Fruit fly (Drosophila melanogaster): ENCODE results near the gene tkv.

The tkv gene

DNA sequence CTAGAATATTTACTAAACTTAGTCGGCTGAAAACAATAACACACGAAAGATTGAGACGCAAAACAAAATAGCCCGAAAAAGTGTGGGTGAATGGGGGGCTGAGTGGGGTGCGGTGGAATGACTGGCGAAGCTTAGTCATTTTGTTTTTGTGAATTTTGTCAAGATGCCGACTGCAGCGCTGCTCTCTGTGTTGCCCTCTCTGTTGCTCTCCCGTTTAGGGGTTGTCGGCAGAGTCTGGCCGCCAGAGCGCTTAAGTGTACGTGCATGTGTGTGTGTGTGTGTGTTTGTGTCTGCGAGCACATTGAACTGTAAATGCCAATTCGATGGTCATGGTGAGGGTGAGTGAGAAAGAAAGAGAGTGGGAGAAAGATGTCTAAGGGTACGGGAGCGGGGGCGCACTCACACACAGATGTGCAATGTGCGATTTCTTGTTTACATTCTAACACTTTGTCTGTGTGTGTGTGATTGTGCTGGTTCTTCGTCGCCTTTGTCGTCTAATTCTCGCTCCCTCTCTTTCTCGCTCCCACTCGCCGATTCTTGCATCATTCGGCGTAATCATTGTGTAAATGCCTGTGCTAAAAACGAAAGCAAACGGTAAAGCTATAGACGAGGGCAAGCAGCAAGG is 35.3 kb upstream of the tkv start (continued):
- TF ChIP-seq cg (GFP tag; optimal IDR thresholded peaks at IDR 0.05) = peak; percentile 90
- TF ChIP-seq bcd (GFP tag; optimal IDR thresholded peaks at IDR 0.05) = peak; percentile 9
- no peak for TF ChIP-seq CG14710 (tag; optimal IDR thresholded peaks at IDR 0.05)
- TF ChIP-seq prd (optimal IDR thresholded peaks at IDR 0.05) = no peak
- TF ChIP-seq prd (GFP tag; IDR thresholded peaks at IDR 0.05) = no peak; the same call in 2 of the 3 replicates
- TF ChIP-seq Aef1 (GFP tag; IDR thresholded peaks at IDR 0.05) = peak; percentile 12; the same call in 1 of the 3 replicates
- no peak for TF ChIP-seq Awh (GFP tag; IDR thresholded peaks at IDR 0.05)
- no peak for TF ChIP-seq CoRest (tag; optimal IDR thresholded peaks at IDR 0.05)
- TF ChIP-seq CG12104 (GFP tag; optimal IDR thresholded peaks at IDR 0.05) = no peak
- TF ChIP-seq CG3847 (GFP tag; IDR thresholded peaks at IDR 0.05) = no peak
- TF ChIP-seq Dref (GFP tag; IDR thresholded peaks at IDR 0.05) = no peak
- no peak for TF ChIP-seq pnt (GFP tag; optimal IDR thresholded peaks at IDR 0.05)
- peak; percentile 71 for TF ChIP-seq kay (GFP tag; optimal IDR thresholded peaks at IDR 0.05)
- TF ChIP-seq dysf (GFP tag; IDR thresholded peaks at IDR 0.05) = no peak
- no peak for TF ChIP-seq fd64A (GFP tag; optimal IDR thresholded peaks at IDR 0.05)
- TF ChIP-seq CG15073 (GFP tag; optimal IDR thresholded peaks at IDR 0.05) = no peak
- no peak for TF ChIP-seq CG13123 (GFP tag; optimal IDR thresholded peaks at IDR 0.05)
- no peak for TF ChIP-seq CG7987 (GFP tag; optimal IDR thresholded peaks at IDR 0.05)
- no peak for TF ChIP-seq CG7839 (tag; optimal IDR thresholded peaks at IDR 0.05)
- no peak for TF ChIP-seq E2f1 (GFP tag; IDR thresholded peaks at IDR 0.05)
- TF ChIP-seq Hsf (GFP tag; optimal IDR thresholded peaks at IDR 0.05) = no peak
- no peak for TF ChIP-seq dm (GFP tag; optimal IDR thresholded peaks at IDR 0.05)
- no peak for TF ChIP-seq az2 (GFP tag; optimal IDR thresholded peaks at IDR 0.05)
- no peak for TF ChIP-seq CG11085 (GFP tag; IDR thresholded peaks at IDR 0.05)
- peak; percentile 26; the same call in 1 of the 2 replicates for TF ChIP-seq CG32532 (GFP tag; IDR thresholded peaks at IDR 0.05)
- TF ChIP-seq CTCF (GFP tag; optimal IDR thresholded peaks at IDR 0.05) = peak; percentile 23
- TF ChIP-seq Dek (tag; optimal IDR thresholded peaks at IDR 0.05) = no peak
- TF ChIP-seq usp (GFP tag; optimal IDR thresholded peaks at IDR 0.05) = no peak
- no peak for TF ChIP-seq Gug (GFP tag; IDR thresholded peaks at IDR 0.05)
- TF ChIP-seq Nf-YB (GFP tag; optimal IDR thresholded peaks at IDR 0.05) = no peak
- no peak for TF ChIP-seq CG1529 (GFP tag; optimal IDR thresholded peaks at IDR 0.05)
- no peak for TF ChIP-seq tio (GFP tag; optimal IDR thresholded peaks at IDR 0.05)
- no peak for TF ChIP-seq CG9437 (GFP tag; optimal IDR thresholded peaks at IDR 0.05)
- TF ChIP-seq CG8765 (GFP tag; IDR thresholded peaks at IDR 0.05) = no peak
- no peak for TF ChIP-seq CG31365 (tag; optimal IDR thresholded peaks at IDR 0.05)
- TF ChIP-seq Pdp1 (GFP tag; optimal IDR thresholded peaks at IDR 0.05) = peak in 1 of 2 experiments; percentile 91
- no peak for TF ChIP-seq Neu2 (GFP tag; optimal IDR thresholded peaks at IDR 0.05; ENCODE audit: borderline replicate concordance)
- TF ChIP-seq Hr39 (optimal IDR thresholded peaks at IDR 0.05) = no peak
- no peak for TF ChIP-seq CG6765 (GFP tag; optimal IDR thresholded peaks at IDR 0.05)
- TF ChIP-seq CG11093 (GFP tag; IDR thresholded peaks at IDR 0.05) = no peak
- no peak for TF ChIP-seq Dfd (GFP tag; optimal IDR thresholded peaks at IDR 0.05)
- TF ChIP-seq Spps (tag; optimal IDR thresholded peaks at IDR 0.05) = no peak
- TF ChIP-seq tup (GFP tag; optimal IDR thresholded peaks at IDR 0.05) = no peak
- TF ChIP-seq Lpt (GFP tag; optimal IDR thresholded peaks at IDR 0.05) = no peak
- no peak for TF ChIP-seq CG18262 (tag; optimal IDR thresholded peaks at IDR 0.05)
- no peak for TF ChIP-seq CG15011 (GFP tag; optimal IDR thresholded peaks at IDR 0.05)
- no peak for TF ChIP-seq CG3407 (GFP tag; optimal IDR thresholded peaks at IDR 0.05)
- no peak for TF ChIP-seq CG7357 (GFP tag; IDR thresholded peaks at IDR 0.05)
- TF ChIP-seq fd96Cb (tag; optimal IDR thresholded peaks at IDR 0.05) = no peak
- peak; percentile 13 for TF ChIP-seq nom (GFP tag; optimal IDR thresholded peaks at IDR 0.05)
- no peak for TF ChIP-seq h (optimal IDR thresholded peaks at IDR 0.05)
- no peak for TF ChIP-seq klu (GFP tag; IDR thresholded peaks at IDR 0.05)
- no peak for TF ChIP-seq fru (optimal IDR thresholded peaks at IDR 0.05)
- no peak for TF ChIP-seq eve (GFP tag; optimal IDR thresholded peaks at IDR 0.05)
